Fruit fly (Drosophila melanogaster): ENCODE measurements around the gene Ost48.

- peak; percentile 75 for TF ChIP-seq Ada2b (GFP tag; IDR thresholded peaks at IDR 0.05)
- TF ChIP-seq ato (GFP tag; IDR thresholded peaks at IDR 0.05; ENCODE audit: partially characterized antibody) = peak; percentile 65
- TF ChIP-seq CG8089 (GFP tag; optimal IDR thresholded peaks at IDR 0.05) = no peak
- TF ChIP-seq CG2129 (GFP tag; IDR thresholded peaks at IDR 0.05; ENCODE audit: partially characterized antibody) = peak; percentile 84
- no peak for TF ChIP-seq CG5180 (GFP tag; optimal IDR thresholded peaks at IDR 0.05)
- TF ChIP-seq pros (GFP tag; optimal IDR thresholded peaks at IDR 0.05) = no peak
- no peak for TF ChIP-seq p53 (GFP tag; optimal IDR thresholded peaks at IDR 0.05)
- peak; percentile 53 for TF ChIP-seq Nf-YB (GFP tag; optimal IDR thresholded peaks at IDR 0.05)
- peak; percentile 70 for TF ChIP-seq sisA (GFP tag; IDR thresholded peaks at IDR 0.05)
- TF ChIP-seq zfh2 (GFP tag; optimal IDR thresholded peaks at IDR 0.05) = peak; percentile 69
- peak; percentile 92 for TF ChIP-seq E2f2 (GFP tag; IDR thresholded peaks at IDR 0.05)
- TF ChIP-seq nom (GFP tag; optimal IDR thresholded peaks at IDR 0.05) = no peak
- TF ChIP-seq fu2 (GFP tag; optimal IDR thresholded peaks at IDR 0.05) = no peak
Measured at dm6 chrX:9196362-9196761, 38.0 kb upstream of the Ost48 start, which contains the start of gene CG12118.
